Worm (Caenorhabditis elegans) whole organism, young adult: Measurements from ENCODE around the gene T01D1.7.

Experiments
- B0035.1 ChIP-seq: sonication (generic microtip); optimal IDR thresholded peaks from 2 replicates; lab custom pipeline; 2016; ENCODE audit warnings: missing genetic modification characterization, mild to moderate bottlenecking, missing compliant biosample characterization, missing genotype, missing genetic modification reagents
- C17E4.6 ChIP-seq: fragments of 200-800 bp; sonication (Bioruptor generic); IDR thresholded peaks from 2 replicates; pipeline ENCODE4 v1.3.6; 2022; ENCODE audit warnings: missing genetic modification reagents, missing genetic modification characterization, missing compliant biosample characterization
- D2030.7 ChIP-seq: fragments of 200-800 bp; sonication (Bioruptor generic); IDR thresholded peaks from 2 replicates; pipeline ENCODE4 v1.3.6; 2022; ENCODE audit warnings: missing genetic modification reagents, missing genetic modification characterization, missing compliant biosample characterization
- F22D6.2 ChIP-seq: sonication (generic microtip); optimal IDR thresholded peaks from 2 replicates; lab custom pipeline; 2016; ENCODE audit warnings: mild to moderate bottlenecking, missing genetic modification characterization, missing compliant biosample characterization
- F23B12.7 ChIP-seq: sonication (generic microtip); optimal IDR thresholded peaks from 2 replicates; lab custom pipeline; 2017; ENCODE audit warnings: missing genetic modification characterization, mild to moderate bottlenecking, missing compliant biosample characterization, antibody characterized with exemption, moderate library complexity; ENCODE audit not compliant: insufficient read depth
- F33H1.4 ChIP-seq: fragments of 200-800 bp; sonication (Bioruptor generic); IDR thresholded peaks from 2 replicates; pipeline ENCODE4 v1.3.6; 2022; ENCODE audit warnings: missing genetic modification reagents, missing genetic modification characterization, missing compliant biosample characterization
- F39B2.1 ChIP-seq: fragments of 200-800 bp; sonication (Bioruptor generic); IDR thresholded peaks from 2 replicates; pipeline ENCODE4 v1.3.6; 2022; ENCODE audit warnings: missing genetic modification reagents, missing genetic modification characterization, missing compliant biosample characterization
- F55B11.4 ChIP-seq: sonication (generic microtip); optimal IDR thresholded peaks from 2 replicates; lab custom pipeline; 2016; ENCODE audit warnings: missing compliant biosample characterization, missing genetic modification characterization, borderline replicate concordance; ENCODE audit not compliant: insufficient read depth
- F57C9.4 ChIP-seq: sonication (generic microtip); optimal IDR thresholded peaks from 2 replicates; lab custom pipeline; 2017; ENCODE audit warnings: mild to moderate bottlenecking, missing genetic modification characterization, missing compliant biosample characterization
- Y67H2A.10 ChIP-seq: fragments of 200-800 bp; sonication (Bioruptor generic); conservative IDR thresholded peaks from 2 replicates; pipeline ENCODE4 v1.3.6; 2022; ENCODE audit warnings: missing genetic modification reagents, missing genetic modification characterization, missing compliant biosample characterization
- attf-5 ChIP-seq: fragments of 200-800 bp; sonication (Bioruptor generic); optimal IDR thresholded peaks from 2 replicates; lab custom pipeline; 2018; ENCODE audit warnings: mild to moderate bottlenecking, missing genetic modification characterization, missing compliant biosample characterization
- cebp-1 ChIP-seq, 2 experiments: fragments of 200-800 bp in 1 of 2; sonication (Bioruptor generic) in 1 of 2; sonication (generic microtip) in 1 of 2; IDR thresholded peaks in 1 of 2; optimal IDR thresholded peaks in 1 of 2; 2 replicates each; pipeline versions ENCODE4 v1.3.6 to Lab custom; 2017 to 2022; ENCODE audit warnings: missing compliant biosample characterization in 2 of 2, missing genetic modification characterization in 2 of 2, mild to moderate bottlenecking in 1 of 2, missing genetic modification reagents in 1 of 2, moderate library complexity in 1 of 2
- ceh-79 ChIP-seq: sonication (generic microtip); optimal IDR thresholded peaks from 2 replicates; lab custom pipeline; 2017; ENCODE audit warnings: mild to moderate bottlenecking, missing genetic modification characterization, missing compliant biosample characterization
- chd-7 ChIP-seq: sonication (generic microtip); optimal IDR thresholded peaks from 2 replicates; lab custom pipeline; 2016; ENCODE audit warnings: mild to moderate bottlenecking, missing genetic modification characterization, moderate library complexity, missing compliant biosample characterization
- dox-1 ChIP-seq: fragments of 200-800 bp; sonication (Bioruptor generic); IDR thresholded peaks from 2 replicates; pipeline ENCODE4 v1.3.6; 2022; ENCODE audit warnings: missing genetic modification reagents, missing genetic modification characterization, missing compliant biosample characterization
- egl-44 ChIP-seq: fragments of 200-800 bp; sonication (Bioruptor generic); IDR thresholded peaks from 2 replicates; pipeline ENCODE4 v1.3.6; 2022; ENCODE audit warnings: missing genetic modification reagents, missing genetic modification characterization, missing compliant biosample characterization
- egrh-3 ChIP-seq: fragments of 200-800 bp; sonication (Bioruptor generic); IDR thresholded peaks from 2 replicates; pipeline ENCODE4 v1.3.6; 2022; ENCODE audit warnings: missing genetic modification reagents, missing genetic modification characterization, missing compliant biosample characterization
- ets-4 ChIP-seq: fragments of 200-800 bp; sonication (Bioruptor generic); optimal IDR thresholded peaks from 2 replicates; lab custom pipeline; 2018; ENCODE audit warnings: mild to moderate bottlenecking, missing genetic modification characterization, missing compliant biosample characterization
- gei-17 ChIP-seq: fragments of 200-800 bp; sonication (Bioruptor generic); optimal IDR thresholded peaks from 2 replicates; lab custom pipeline; 2018; ENCODE audit warnings: mild to moderate bottlenecking, missing genetic modification characterization, missing compliant biosample characterization
- hmg-1.2 ChIP-seq: fragments of 200-800 bp; sonication (Bioruptor generic); IDR thresholded peaks from 2 replicates; pipeline ENCODE4 v1.3.6; 2022; ENCODE audit warnings: missing genetic modification reagents, missing genetic modification characterization, missing compliant biosample characterization
- lsl-1 ChIP-seq: fragments of 200-800 bp; sonication (Bioruptor generic); optimal IDR thresholded peaks from 2 replicates; lab custom pipeline; 2018; ENCODE audit warnings: mild to moderate bottlenecking, missing genetic modification characterization, moderate library complexity, missing compliant biosample characterization
- lsy-27 ChIP-seq: sonication (generic microtip); optimal IDR thresholded peaks from 2 replicates; lab custom pipeline; 2017; ENCODE audit warnings: missing genetic modification characterization, mild to moderate bottlenecking, missing compliant biosample characterization, antibody characterized with exemption, missing genotype, borderline replicate concordance; ENCODE audit not compliant: insufficient read depth
- madf-10 ChIP-seq: sonication (generic microtip); optimal IDR thresholded peaks from 2 replicates; lab custom pipeline; 2016; ENCODE audit warnings: mild to moderate bottlenecking, missing genetic modification characterization, missing compliant biosample characterization
- madf-6 ChIP-seq: fragments of 200-800 bp; sonication (Bioruptor generic); IDR thresholded peaks from 2 replicates; pipeline ENCODE4 v1.3.6; 2022; ENCODE audit warnings: missing genetic modification reagents, missing genetic modification characterization, missing compliant biosample characterization
- madf-8 ChIP-seq: fragments of 200-800 bp; sonication (Bioruptor generic); conservative IDR thresholded peaks from 2 replicates; pipeline ENCODE4 v1.3.6; 2022; ENCODE audit warnings: missing genetic modification reagents, missing genetic modification characterization, missing compliant biosample characterization
- nhr-120 ChIP-seq: fragments of 200-800 bp; sonication (Bioruptor generic); IDR thresholded peaks from 2 replicates; pipeline ENCODE4 v1.3.6; 2022; ENCODE audit warnings: missing genetic modification characterization, missing compliant biosample characterization
- pbrm-1 ChIP-seq: fragments of 200-800 bp; sonication (Bioruptor generic); IDR thresholded peaks from 2 replicates; pipeline ENCODE4 v1.3.6; 2022; ENCODE audit warnings: missing genetic modification reagents, missing genetic modification characterization, missing compliant biosample characterization
- pha-4 ChIP-seq: fragments of 150-350 bp; sonication (generic microtip); optimal IDR thresholded peaks from 2 replicates; lab custom pipeline; 2014; ENCODE audit warnings: missing biosample characterization, missing genetic modification reagents, missing genetic modification characterization
- rcor-1 ChIP-seq: fragments of 200-800 bp; sonication (Bioruptor generic); IDR thresholded peaks from 2 replicates; pipeline ENCODE4 v1.3.6; 2022; ENCODE audit warnings: missing genetic modification reagents, missing genetic modification characterization, missing compliant biosample characterization
- repo-1 ChIP-seq: sonication (generic microtip); optimal IDR thresholded peaks from 2 replicates; lab custom pipeline; 2017; ENCODE audit warnings: mild to moderate bottlenecking, missing genetic modification characterization, missing compliant biosample characterization
- sdz-38 ChIP-seq: sonication (generic microtip); optimal IDR thresholded peaks from 2 replicates; lab custom pipeline; 2016; ENCODE audit warnings: missing genotype, missing genetic modification characterization, missing compliant biosample characterization
- snpc-1.3 ChIP-seq: sonication (generic microtip); optimal IDR thresholded peaks from 2 replicates; lab custom pipeline; 2017; ENCODE audit warnings: missing genetic modification characterization, mild to moderate bottlenecking, missing compliant biosample characterization, antibody characterized with exemption, moderate library complexity, missing genotype, missing genetic modification reagents; ENCODE audit not compliant: insufficient read depth
- tbp1 ChIP-seq: fragments of 200-800 bp; sonication (Bioruptor generic); optimal IDR thresholded peaks from 2 replicates; lab custom pipeline; 2018; ENCODE audit warnings: mild to moderate bottlenecking, missing genetic modification characterization, missing compliant biosample characterization
- unc-130 ChIP-seq: sonication (generic microtip); optimal IDR thresholded peaks from 2 replicates; lab custom pipeline; 2016; ENCODE audit warnings: missing genetic modification reagents, missing genetic modification characterization, missing compliant biosample characterization
- xnd-1 ChIP-seq: sonication (generic microtip); optimal IDR thresholded peaks from 2 replicates; lab custom pipeline; 2016; ENCODE audit warnings: missing genotype, missing genetic modification reagents, missing genetic modification characterization, missing compliant biosample characterization
- zfh-2 ChIP-seq: fragments of 200-800 bp; sonication (Bioruptor generic); conservative IDR thresholded peaks from 2 replicates; pipeline ENCODE4 v1.3.6; 2022; ENCODE audit warnings: missing genetic modification reagents, missing genetic modification characterization, missing compliant biosample characterization
- zim-3 ChIP-seq: sonication (generic microtip); optimal IDR thresholded peaks from 2 replicates; lab custom pipeline; 2017; ENCODE audit warnings: mild to moderate bottlenecking, missing genetic modification characterization, moderate library complexity, missing compliant biosample characterization

The T01D1.7 gene

DNA sequence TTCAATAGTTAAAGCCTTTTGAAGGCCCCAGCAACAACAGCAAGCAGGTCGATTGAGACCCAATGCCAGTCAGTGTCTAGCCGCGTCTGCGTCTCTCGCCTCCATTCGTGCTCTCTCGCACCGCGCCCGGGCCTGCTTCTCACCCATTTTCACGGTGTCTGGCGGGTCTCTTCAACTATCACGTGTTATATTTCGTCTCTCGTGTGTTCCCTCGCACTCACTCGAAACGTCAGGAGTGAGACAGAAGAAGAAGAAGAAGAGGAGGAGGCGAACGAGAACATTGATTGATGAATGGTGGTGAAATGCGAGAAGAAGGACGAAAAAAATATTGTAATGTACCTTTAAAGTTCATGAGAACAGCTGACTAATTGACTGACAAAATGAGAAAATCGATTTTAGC, 47.6 kb upstream of the T01D1.7 start (continued):
- TF ChIP-seq egl-44 (GFP tag; lab: Robert Waterston, UW): no peak
- TF ChIP-seq pha-4: no peak
- no peak for TF ChIP-seq ceh-79 (tag; lab: Kevin White, UChicago)
- no peak for TF ChIP-seq nhr-120 (GFP tag; lab: Robert Waterston, UW)
- TF ChIP-seq madf-10 (tag; lab: Kevin White, UChicago): peak; percentile 63
- peak; percentile 38; the same call in 1 of the 2 replicates for TF ChIP-seq rcor-1 (GFP tag; lab: Robert Waterston, UW)
- peak; percentile 79; the same call in 1 of the 2 replicates for TF ChIP-seq hmg-1.2 (GFP tag; lab: Robert Waterston, UW)
- TF ChIP-seq repo-1 (tag; lab: Kevin White, UChicago): peak; percentile 41
- TF ChIP-seq chd-7: peak; percentile 32
- TF ChIP-seq F23B12.7: no peak
- TF ChIP-seq attf-5 (GFP tag; lab: Kevin White, UChicago): peak; percentile 86
- TF ChIP-seq egrh-3 (GFP tag; lab: Robert Waterston, UW): peak; percentile 68
- no peak for TF ChIP-seq F55B11.4
- peak; percentile 53 for TF ChIP-seq pbrm-1 (GFP tag; lab: Robert Waterston, UW)
- TF ChIP-seq F57C9.4: no peak
- TF ChIP-seq cebp-1 (GFP tag; IDR thresholded peaks at IDR 0.05; lab: Robert Waterston, UW): peak; percentile 39; the same call in 1 of the 2 replicates
- TF ChIP-seq cebp-1 (tag; optimal IDR thresholded peaks at IDR 0.05; lab: Kevin White, UChicago): peak; percentile 84
- peak; percentile 11 for TF ChIP-seq sdz-38 (tag; lab: Kevin White, UChicago)
- TF ChIP-seq snpc-1.3: no peak
- TF ChIP-seq dox-1: peak; percentile 64; the same call in 1 of the 2 replicates
- TF ChIP-seq, all 124 proteins: peak for 37

DNA sequence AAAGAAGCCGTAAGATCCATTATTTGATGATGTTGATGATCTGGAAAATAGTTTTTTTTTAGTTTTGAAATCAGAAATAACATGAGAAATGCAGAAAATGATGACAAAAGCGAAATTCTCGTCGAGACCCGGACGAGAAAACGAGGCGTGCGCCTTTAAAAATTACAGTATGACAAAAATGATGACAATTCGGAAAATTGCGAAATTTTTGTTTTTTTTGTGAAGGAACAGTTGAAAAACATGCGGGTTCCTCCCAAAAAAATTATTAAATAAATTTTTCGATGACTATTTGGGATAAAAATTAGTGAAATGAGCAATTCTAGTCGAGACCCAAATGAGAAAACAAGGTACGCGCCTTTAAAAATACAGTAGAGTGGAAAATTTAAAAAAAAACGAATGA, 47.0 kb upstream of the T01D1.7 start, which contains the start of gene ubxn-3:
TSS of gene ubxn-3 (minus strand) at position 66 of the 400 bp plus-strand sequence.
- TF ChIP-seq B0035.1 (tag; lab: Kevin White, UChicago) (no peak), zim-3 (tag; lab: Kevin White, UChicago) (no peak), tbp1 (GFP tag; lab: Kevin White, UChicago) (no peak), F33H1.4 (peak; percentile 75), F39B2.1 (GFP tag; lab: Robert Waterston, UW) (no peak), ets-4 (GFP tag; lab: Kevin White, UChicago) (no peak), F22D6.2 (tag; lab: Kevin White, UChicago) (no peak), xnd-1 (tag; lab: Kevin White, UChicago) (peak; percentile 80), C17E4.6 (no peak), madf-6 (GFP tag; lab: Robert Waterston, UW) (peak; percentile 47; the same call in 1 of the 2 replicates), lsl-1 (peak; percentile 90), gei-17 (no peak), cebp-1 (GFP tag; IDR thresholded peaks at IDR 0.05; lab: Robert Waterston, UW) (no peak), cebp-1 (tag; optimal IDR thresholded peaks at IDR 0.05; lab: Kevin White, UChicago) (peak; percentile 35), D2030.7 (GFP tag; lab: Robert Waterston, UW) (peak; percentile 13; the same call in 1 of the 2 replicates), madf-8 (GFP tag; lab: Robert Waterston, UW) (peak; percentile 45), lsy-27 (no peak), unc-130 (GFP tag; lab: Kevin White, UChicago) (no peak)

DNA sequence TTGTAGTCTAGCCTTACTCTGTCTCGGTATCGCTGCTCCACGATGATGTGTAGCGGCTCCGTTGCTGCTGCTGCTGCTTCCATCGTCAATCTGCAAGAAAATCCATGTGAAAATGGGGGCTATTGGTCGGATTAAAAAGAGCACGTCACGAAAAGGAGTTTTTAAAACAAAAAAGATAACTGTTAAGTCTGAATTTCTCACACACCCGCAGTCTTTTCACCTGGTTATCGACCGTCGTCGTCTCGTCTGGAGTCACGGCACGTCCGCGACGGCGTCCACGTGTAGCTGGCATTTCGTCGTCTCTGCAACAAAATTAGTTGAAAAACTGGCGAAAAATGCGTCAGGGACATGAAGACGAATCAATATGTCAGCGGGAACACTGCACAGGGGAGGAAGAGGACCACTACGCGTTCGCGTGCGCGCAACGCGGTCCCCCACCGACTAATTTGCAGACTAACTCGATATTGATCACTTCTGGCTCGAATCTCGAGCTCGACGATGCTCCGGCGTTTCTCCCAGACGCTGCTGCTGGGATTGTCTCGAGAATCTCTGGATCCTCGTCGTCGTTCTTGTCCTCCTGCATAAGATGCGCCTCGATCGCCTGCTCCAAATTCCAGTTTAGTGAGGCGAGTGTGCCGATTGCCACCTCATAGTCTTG, 46.4 kb upstream of the T01D1.7 start:
- TF ChIP-seq zfh-2 (GFP tag; lab: Robert Waterston, UW): peak; percentile 44; the same call in 1 of the 2 replicates
- no peak for TF ChIP-seq madf-10 (tag; lab: Kevin White, UChicago)
- TF ChIP-seq Y67H2A.10 (GFP tag; lab: Robert Waterston, UW): no peak
